Fruit fly (Drosophila melanogaster) whole organism, embryonic: ENCODE data around the gene CG32052.

Experiments used
- Asciz ChIP-seq: fragments of 200-800 bp; sonication (Bioruptor generic); optimal IDR thresholded peaks from 2 replicates; lab custom pipeline; 2017; ENCODE audit warnings: missing biosample characterization, mild to moderate bottlenecking, missing genetic modification characterization, missing genetic modification reagents
- Atf3 ChIP-seq: fragments of 200-800 bp; sonication (Bioruptor generic); optimal IDR thresholded peaks from 3 replicates; lab custom pipeline; 2016; ENCODE audit warnings: missing biosample characterization, missing genetic modification characterization
- CG10366 ChIP-seq: fragments of 200-800 bp; sonication (Bioruptor generic); IDR thresholded peaks from 2 replicates; pipeline ENCODE4 v1.3.6; 2022; ENCODE audit warnings: missing biosample characterization, missing genetic modification characterization
- CG12104 ChIP-seq: fragments of 200-800 bp; sonication (Bioruptor generic); optimal IDR thresholded peaks from 3 replicates; lab custom pipeline; 2016; ENCODE audit warnings: missing biosample characterization, missing genetic modification characterization
- CG12219 ChIP-seq: fragments of 200-800 bp; sonication (Bioruptor generic); optimal IDR thresholded peaks from 3 replicates; lab custom pipeline; 2018; ENCODE audit warnings: missing biosample characterization, mild to moderate bottlenecking, missing genetic modification characterization
- CG14050 ChIP-seq: fragments of 200-800 bp; sonication (Bioruptor generic); IDR thresholded peaks from 3 replicates; pipeline ENCODE4 v1.3.6; 2022; ENCODE audit warnings: missing biosample characterization, missing genetic modification characterization
- CG14965 ChIP-seq: fragments of 200-800 bp; sonication (Bioruptor generic); optimal IDR thresholded peaks from 2 replicates; lab custom pipeline; 2016; ENCODE audit warnings: missing biosample characterization, missing genetic modification characterization, borderline replicate concordance
- CG16863 ChIP-seq: fragments of 200-800 bp; sonication (Bioruptor generic); optimal IDR thresholded peaks from 3 replicates; lab custom pipeline; 2016; ENCODE audit warnings: missing biosample characterization, missing genetic modification characterization
- CG18262 ChIP-seq: fragments of 200-800 bp; optimal IDR thresholded peaks from 3 replicates; lab custom pipeline; 2019; ENCODE audit warnings: missing biosample characterization, mild to moderate bottlenecking, missing genetic modification characterization, moderate library complexity
- CG2889 ChIP-seq: fragments of 200-800 bp; sonication (Bioruptor generic); IDR thresholded peaks from 3 replicates; pipeline ENCODE4 v1.3.6; 2022; ENCODE audit warnings: missing biosample characterization, missing genetic modification characterization
- CG30431 ChIP-seq: fragments of 200-800 bp; sonication (Bioruptor generic); optimal IDR thresholded peaks from 2 replicates; lab custom pipeline; 2017; ENCODE audit warnings: missing biosample characterization, missing genetic modification characterization
- CG31365 ChIP-seq: fragments of 200-800 bp; sonication (Bioruptor generic); optimal IDR thresholded peaks from 2 replicates; lab custom pipeline; 2018; ENCODE audit warnings: missing biosample characterization, mild to moderate bottlenecking, missing genetic modification characterization
- CG3163 ChIP-seq: fragments of 200-800 bp; sonication (Bioruptor generic); optimal IDR thresholded peaks from 3 replicates; lab custom pipeline; 2016; ENCODE audit warnings: missing biosample characterization, missing genetic modification characterization
- CG42726 ChIP-seq: fragments of 200-800 bp; sonication (Bioruptor generic); IDR thresholded peaks from 2 replicates; pipeline ENCODE4 v1.3.6; 2022; ENCODE audit warnings: missing biosample characterization, missing genetic modification characterization; ENCODE audit not compliant: partially characterized antibody
- CG4328 ChIP-seq: fragments of 200-800 bp; sonication (Bioruptor generic); optimal IDR thresholded peaks from 3 replicates; lab custom pipeline; 2017; ENCODE audit warnings: missing biosample characterization, missing genetic modification reagents, missing genetic modification characterization
- CG6272 ChIP-seq: fragments of 200-800 bp; sonication (Bioruptor generic); IDR thresholded peaks from 2 replicates; pipeline ENCODE4 v1.3.6; 2022; ENCODE audit warnings: missing biosample characterization, missing genetic modification characterization
- CG7556 ChIP-seq: fragments of 200-800 bp; sonication (Bioruptor generic); optimal IDR thresholded peaks from 2 replicates; lab custom pipeline; 2017; ENCODE audit warnings: missing biosample characterization, mild to moderate bottlenecking, missing genetic modification characterization
- CG8281 ChIP-seq: fragments of 200-800 bp; sonication (Bioruptor generic); optimal IDR thresholded peaks from 2 replicates; lab custom pipeline; 2018; ENCODE audit warnings: missing biosample characterization, mild to moderate bottlenecking, missing genetic modification characterization, moderate library complexity
- CG9609 ChIP-seq: fragments of 200-800 bp; sonication (Bioruptor generic); optimal IDR thresholded peaks from 3 replicates; lab custom pipeline; 2016; ENCODE audit warnings: missing biosample characterization, missing genetic modification characterization
- HHEX ChIP-seq: fragments of 200-800 bp; sonication (Bioruptor generic); optimal IDR thresholded peaks from 3 replicates; lab custom pipeline; 2017; ENCODE audit warnings: missing biosample characterization, mild to moderate bottlenecking, missing genetic modification characterization, missing genetic modification reagents
- Hr39 ChIP-seq: fragments of >200 bp; optimal IDR thresholded peaks from 2 replicates; lab custom pipeline; 2017
- Hr78 ChIP-seq, 2 experiments: fragments of 200-800 bp in 1 of 2; fragments of >200 bp in 1 of 2; sonication (Bioruptor generic) in 1 of 2; optimal IDR thresholded peaks; 2 replicates each; lab custom pipeline; 2017 to 2019; ENCODE audit warnings: missing biosample characterization in 2 of 2, missing genetic modification characterization in 2 of 2, mild to moderate bottlenecking in 1 of 2, moderate library complexity in 1 of 2
- MBD-R2 ChIP-seq: fragments of 200-800 bp; sonication (Bioruptor generic); IDR thresholded peaks from 2 replicates; pipeline ENCODE4 v1.3.6; 2022; ENCODE audit warnings: missing biosample characterization, missing genetic modification characterization
- Max ChIP-seq: fragments of 200-800 bp; sonication (Bioruptor generic); optimal IDR thresholded peaks from 2 replicates; lab custom pipeline; 2016; ENCODE audit warnings: missing biosample characterization, mild to moderate bottlenecking, missing genetic modification characterization
- NC2β ChIP-seq: fragments of 200-800 bp; sonication (Bioruptor generic); optimal IDR thresholded peaks from 2 replicates; lab custom pipeline; 2016; ENCODE audit warnings: missing biosample characterization, missing genetic modification characterization
- NFAT ChIP-seq: fragments of 200-800 bp; sonication (Bioruptor generic); IDR thresholded peaks from 2 replicates; pipeline ENCODE4 v1.3.6; 2022; ENCODE audit warnings: missing biosample characterization, missing genetic modification characterization
- Ravus ChIP-seq: fragments of 200-800 bp; sonication (Bioruptor generic); IDR thresholded peaks from 2 replicates; pipeline ENCODE4 v1.3.6; 2022; ENCODE audit warnings: missing biosample characterization, missing genetic modification characterization
- Sin3A ChIP-seq: fragments of >200 bp; optimal IDR thresholded peaks from 2 replicates; lab custom pipeline; 2018
- Stat92E ChIP-seq, 3 experiments: fragments of >200 bp in 2 of 3; fragments of 200-800 bp in 1 of 3; sonication (Bioruptor generic) in 1 of 3; optimal IDR thresholded peaks; 2 replicates each; lab custom pipeline; 2017 to 2019; ENCODE audit warnings: missing biosample characterization in 3 of 3, missing genetic modification characterization in 3 of 3, mild to moderate bottlenecking in 1 of 3, moderate library complexity in 1 of 3
- TFAM ChIP-seq: fragments of 200-800 bp; sonication (Bioruptor generic); optimal IDR thresholded peaks from 2 replicates; lab custom pipeline; 2017; ENCODE audit warnings: missing biosample characterization, missing genetic modification characterization, inconsistent platforms
- Taf1 ChIP-seq: fragments of 200-800 bp; sonication (Bioruptor generic); IDR thresholded peaks from 2 replicates; pipeline ENCODE4 v1.3.6; 2022; ENCODE audit warnings: missing biosample characterization, missing genetic modification characterization
- Xbp1 ChIP-seq: fragments of 200-800 bp; sonication (Bioruptor generic); optimal IDR thresholded peaks from 3 replicates; lab custom pipeline; 2016; ENCODE audit warnings: missing biosample characterization, mild to moderate bottlenecking, missing genetic modification characterization
- ara ChIP-seq: fragments of 200-800 bp; sonication (Bioruptor generic); IDR thresholded peaks from 2 replicates; pipeline ENCODE4 v1.3.6; 2022; ENCODE audit warnings: missing biosample characterization, missing genetic modification characterization
- bbx ChIP-seq: fragments of 200-800 bp; sonication (Bioruptor generic); IDR thresholded peaks from 2 replicates; pipeline ENCODE4 v1.3.6; 2022; ENCODE audit warnings: missing biosample characterization, missing genetic modification characterization; ENCODE audit not compliant: partially characterized antibody
- da ChIP-seq: fragments of 200-800 bp; sonication (Bioruptor generic); optimal IDR thresholded peaks from 2 replicates; lab custom pipeline; 2016; ENCODE audit warnings: missing biosample characterization, missing genetic modification characterization
- disco-r ChIP-seq: fragments of 200-800 bp; sonication (Bioruptor generic); optimal IDR thresholded peaks from 2 replicates; lab custom pipeline; 2016; ENCODE audit warnings: missing biosample characterization, missing genetic modification characterization
- dm ChIP-seq: fragments of 200-800 bp; sonication (Bioruptor generic); optimal IDR thresholded peaks from 3 replicates; lab custom pipeline; 2016; ENCODE audit warnings: missing biosample characterization, missing genetic modification characterization
- dpn ChIP-seq, 2 experiments: fragments of 200-800 bp; sonication (Bioruptor generic); optimal IDR thresholded peaks; 3 replicates each; lab custom pipeline; 2016; ENCODE audit warnings: missing biosample characterization in 2 of 2, missing genetic modification characterization in 2 of 2
- gce ChIP-seq: fragments of 200-800 bp; sonication (Bioruptor generic); IDR thresholded peaks from 3 replicates; pipeline ENCODE4 v1.3.6; 2022; ENCODE audit warnings: missing biosample characterization, missing genetic modification characterization
- gfzf ChIP-seq: fragments of 200-800 bp; sonication (Bioruptor generic); optimal IDR thresholded peaks from 2 replicates; lab custom pipeline; 2016; ENCODE audit warnings: missing biosample characterization, mild to moderate bottlenecking, missing genetic modification characterization, moderate library complexity
- insv ChIP-seq, 2 experiments: fragments of 200-800 bp; sonication (Bioruptor generic); optimal IDR thresholded peaks; 3 replicates each; lab custom pipeline; 2016 to 2018; ENCODE audit warnings: missing biosample characterization in 2 of 2, missing genetic modification characterization in 2 of 2
- jigr1 ChIP-seq: fragments of 200-800 bp; sonication (Bioruptor generic); IDR thresholded peaks from 3 replicates; pipeline ENCODE4 v1.3.6; 2022; ENCODE audit warnings: missing biosample characterization, missing genetic modification characterization
- jing ChIP-seq: fragments of 200-800 bp; sonication (Bioruptor generic); optimal IDR thresholded peaks from 2 replicates; lab custom pipeline; 2018; ENCODE audit warnings: missing biosample characterization, mild to moderate bottlenecking, missing genetic modification characterization
- kah ChIP-seq: fragments of 200-800 bp; sonication (Bioruptor generic); optimal IDR thresholded peaks from 2 replicates; lab custom pipeline; 2018; ENCODE audit warnings: missing biosample characterization, mild to moderate bottlenecking, missing genetic modification characterization
- kay ChIP-seq: fragments of 200-800 bp; sonication (Bioruptor generic); optimal IDR thresholded peaks from 2 replicates; lab custom pipeline; 2016; ENCODE audit warnings: missing biosample characterization, missing genetic modification characterization
- mld ChIP-seq: fragments of 200-800 bp; sonication (Bioruptor generic); IDR thresholded peaks from 3 replicates; pipeline ENCODE4 v1.3.6; 2022; ENCODE audit warnings: missing biosample characterization, missing genetic modification characterization; ENCODE audit not compliant: partially characterized antibody
- nerfin-1 ChIP-seq: fragments of 200-800 bp; sonication (Bioruptor generic); optimal IDR thresholded peaks from 3 replicates; lab custom pipeline; 2019; ENCODE audit warnings: missing biosample characterization, mild to moderate bottlenecking, missing genetic modification characterization, moderate library complexity
- onecut ChIP-seq: fragments of 200-800 bp; sonication (Bioruptor generic); IDR thresholded peaks from 2 replicates; pipeline ENCODE4 v1.3.6; 2022; ENCODE audit warnings: missing biosample characterization, missing genetic modification characterization
- slp2 ChIP-seq: fragments of 200-800 bp; sonication (Bioruptor generic); optimal IDR thresholded peaks from 2 replicates; lab custom pipeline; 2016; ENCODE audit warnings: missing biosample characterization, missing genetic modification characterization
- ssp ChIP-seq: fragments of 200-800 bp; sonication (Bioruptor generic); IDR thresholded peaks from 2 replicates; pipeline ENCODE4 v1.3.6; 2022; ENCODE audit warnings: missing biosample characterization, missing genetic modification characterization
- zen2 ChIP-seq: fragments of 200-800 bp; sonication (Bioruptor generic); IDR thresholded peaks from 3 replicates; pipeline ENCODE4 v1.3.6; 2022; ENCODE audit warnings: missing biosample characterization, missing genetic modification characterization; ENCODE audit not compliant: partially characterized antibody

CG32052 gene

dm6 chr3L:9744060-9744549 lies 42.7 kb upstream of the CG32052 start (continued):
- peak; percentile 91 for TF ChIP-seq HHEX (GFP tag; lab: Kevin White, UChicago)
- peak; percentile 70 for TF ChIP-seq CG6272 (GFP tag; lab: Robert Waterston, UW)
- peak; percentile 7 for TF ChIP-seq dm
- TF ChIP-seq ssp (GFP tag; lab: Robert Waterston, UW) = peak; percentile 58
- peak; percentile 59 for TF ChIP-seq CG31365
- peak in 1 of 2 experiments; percentile 79 for TF ChIP-seq Hr78 (GFP tag; optimal IDR thresholded peaks at IDR 0.05; lab: Kevin White, UChicago)
- TF ChIP-seq kah = peak; percentile 88
- TF ChIP-seq NC2β = peak; percentile 60
- TF ChIP-seq zen2 (GFP tag; lab: Robert Waterston, UW) = no peak
- TF ChIP-seq da (GFP tag; lab: Kevin White, UChicago) = no peak
- peak; percentile 93 for TF ChIP-seq Max
- peak; percentile 96 for TF ChIP-seq CG18262
- TF ChIP-seq CG14965 = no peak
- TF ChIP-seq CG2889 (GFP tag; lab: Robert Waterston, UW) = peak; percentile 36; the same call in 1 of the 3 replicates
- peak; percentile 75 to 76 for TF ChIP-seq dpn (GFP tag; optimal IDR thresholded peaks at IDR 0.05; lab: Kevin White, UChicago)
- TF ChIP-seq Stat92E (GFP tag; optimal IDR thresholded peaks at IDR 0.05; lab: Kevin White, UChicago) = no peak
- peak; percentile 30 for TF ChIP-seq nerfin-1 (tag; lab: Kevin White, UChicago)
- peak; percentile 73; the same call in 2 of the 3 replicates for TF ChIP-seq jigr1 (GFP tag; lab: Robert Waterston, UW)
- peak; percentile 62 for TF ChIP-seq CG12219 (GFP tag; lab: Kevin White, UChicago)
- TF ChIP-seq CG7556 (GFP tag; lab: Kevin White, UChicago) = peak; percentile 92
- TF ChIP-seq gfzf (GFP tag; lab: Kevin White, UChicago) = no peak
- TF ChIP-seq CG3163 (GFP tag; lab: Kevin White, UChicago) = peak; percentile 27
- TF ChIP-seq Sin3A (lab: Kevin White, UChicago) = no peak
- peak; percentile 55 for TF ChIP-seq TFAM (GFP tag; lab: Kevin White, UChicago)
- no peak for TF ChIP-seq insv (GFP tag; optimal IDR thresholded peaks at IDR 0.05; lab: Kevin White, UChicago)
- TF ChIP-seq CG9609 (GFP tag; lab: Kevin White, UChicago) = peak; percentile 50
- TF ChIP-seq CG8281 (tag; lab: Kevin White, UChicago) = peak; percentile 54
- TF ChIP-seq Ravus (GFP tag; lab: Robert Waterston, UW) = peak; percentile 41
- TF ChIP-seq CG12104 (GFP tag; lab: Kevin White, UChicago) = peak; percentile 86
- peak; percentile 56 for TF ChIP-seq kay
- TF ChIP-seq Atf3 = peak; percentile 10
- TF ChIP-seq jing (GFP tag; lab: Kevin White, UChicago) = peak; percentile 36
- peak; percentile 62 for TF ChIP-seq disco-r (GFP tag; lab: Kevin White, UChicago)
- no peak for TF ChIP-seq mld (GFP tag; lab: Robert Waterston, UW)
- peak; percentile 52; the same call in 1 of the 2 replicates for TF ChIP-seq NFAT (GFP tag; lab: Robert Waterston, UW)
- TF ChIP-seq CG30431 (GFP tag; lab: Kevin White, UChicago) = no peak
- peak; percentile 88 for TF ChIP-seq Asciz (GFP tag; lab: Kevin White, UChicago)
- TF ChIP-seq ara (GFP tag; lab: Robert Waterston, UW) = peak; percentile 83
- TF ChIP-seq Hr39 = no peak
- TF ChIP-seq CG14050 (GFP tag; lab: Robert Waterston, UW) = peak; percentile 63
- peak; percentile 88 for TF ChIP-seq gce (GFP tag; lab: Robert Waterston, UW)
- peak; percentile 38; the same call in 1 of the 2 replicates for TF ChIP-seq MBD-R2 (GFP tag; lab: Robert Waterston, UW)
- peak; percentile 31 for TF ChIP-seq slp2 (GFP tag; lab: Kevin White, UChicago)
- TF ChIP-seq CG10366 (GFP tag; lab: Robert Waterston, UW) = peak; percentile 77
- peak; percentile 66 for TF ChIP-seq CG4328 (GFP tag; lab: Kevin White, UChicago)
- TF ChIP-seq CG16863 (GFP tag; lab: Kevin White, UChicago) = peak; percentile 51
- TF ChIP-seq onecut (GFP tag; lab: Robert Waterston, UW) = peak; percentile 86
- no peak for TF ChIP-seq bbx (GFP tag; lab: Robert Waterston, UW)
- peak; percentile 48; the same call in 1 of the 2 replicates for TF ChIP-seq Taf1 (GFP tag; lab: Robert Waterston, UW)
- TF ChIP-seq Xbp1 (GFP tag; lab: Kevin White, UChicago) = peak; percentile 68
- no peak for TF ChIP-seq CG42726 (GFP tag; lab: Robert Waterston, UW)
